Worm (Caenorhabditis elegans): ENCODE measurements around the gene ZK822.10.
A peak's percentile ranks its signal among the peaks of the same experiment; 100 is the strongest.

Gene ZK822.10

ce11 chrIV:11956387-11956786 lies 39.5 kb downstream of the ZK822.10 start:
- TF ChIP-seq fos-1 (tag; optimal IDR thresholded peaks at IDR 0.05): peak; percentile 86
- TF ChIP-seq skn-1 (tag; optimal IDR thresholded peaks at IDR 0.05): no peak
- no peak for TF ChIP-seq ztf-1 (GFP tag; conservative IDR thresholded peaks at IDR 0.05)
- TF ChIP-seq nhr-12 (tag; optimal IDR thresholded peaks at IDR 0.05): no peak
- TF ChIP-seq ama-1 (optimal IDR thresholded peaks at IDR 0.05): peak; percentile 37
- TF ChIP-seq mdl-1 (tag; optimal IDR thresholded peaks at IDR 0.05): peak; percentile 99 to 100
- TF ChIP-seq lin-11 (tag; optimal IDR thresholded peaks at IDR 0.05): no peak
- TF ChIP-seq snpc-4 (tag; optimal IDR thresholded peaks at IDR 0.05): peak; percentile 24
- no peak for TF ChIP-seq unc-55 (GFP tag; optimal IDR thresholded peaks at IDR 0.05)
- peak; percentile 81 for TF ChIP-seq blmp-1 (tag; optimal IDR thresholded peaks at IDR 0.05; ENCODE audit: insufficient read depth)
- TF ChIP-seq Y55F3AM.14 (GFP tag; optimal IDR thresholded peaks at IDR 0.05): peak; percentile 67
- peak; percentile 95 for TF ChIP-seq sma-3 (GFP tag; optimal IDR thresholded peaks at IDR 0.05)
- TF ChIP-seq egl-27 (tag; optimal IDR thresholded peaks at IDR 0.05): peak; percentile 78
- TF ChIP-seq dmd-4 (tag; optimal IDR thresholded peaks at IDR 0.05): no peak
- TF ChIP-seq nhr-6 (tag; optimal IDR thresholded peaks at IDR 0.05): peak; percentile 85
- TF ChIP-seq ztf-4 (tag; optimal IDR thresholded peaks at IDR 0.05): peak; percentile 93
- TF ChIP-seq nhr-11 (tag; optimal IDR thresholded peaks at IDR 0.05): no peak
- TF ChIP-seq lsy-2 (tag; optimal IDR thresholded peaks at IDR 0.05): peak in 1 of 2 experiments; percentile 82
- TF ChIP-seq ztf-11 (tag; optimal IDR thresholded peaks at IDR 0.05): no peak
- TF ChIP-seq mab-5 (tag; optimal IDR thresholded peaks at IDR 0.05): peak; percentile 74
- peak; percentile 74 for TF ChIP-seq lin-13 (GFP tag; optimal IDR thresholded peaks at IDR 0.05)
- TF ChIP-seq nhr-237 (tag; optimal IDR thresholded peaks at IDR 0.05): no peak
- TF ChIP-seq nhr-77 (tag; optimal IDR thresholded peaks at IDR 0.05): peak; percentile 59
- TF ChIP-seq aly-2 (tag; optimal IDR thresholded peaks at IDR 0.05): no peak
- no peak for TF ChIP-seq alr-1 (tag; optimal IDR thresholded peaks at IDR 0.05)
- TF ChIP-seq R02D3.7 (tag; optimal IDR thresholded peaks at IDR 0.05): no peak
- no peak for TF ChIP-seq peb-1 (tag; optimal IDR thresholded peaks at IDR 0.05)
- TF ChIP-seq C34F6.9 (tag; optimal IDR thresholded peaks at IDR 0.05): peak; percentile 86
- TF ChIP-seq unc-62 (GFP tag; optimal IDR thresholded peaks at IDR 0.05): no peak
- TF ChIP-seq elt-1 (tag; optimal IDR thresholded peaks at IDR 0.05): no peak
- no peak for TF ChIP-seq nhr-23 (tag; optimal IDR thresholded peaks at IDR 0.05)
- TF ChIP-seq F13H6.1 (tag; optimal IDR thresholded peaks at IDR 0.05): peak; percentile 96
- TF ChIP-seq unc-39 (tag; optimal IDR thresholded peaks at IDR 0.05): no peak
- TF ChIP-seq gmeb-1 (tag; optimal IDR thresholded peaks at IDR 0.05): peak; percentile 83
- TF ChIP-seq sem-4 (tag; optimal IDR thresholded peaks at IDR 0.05): peak; percentile 92
- peak; percentile 100 for TF ChIP-seq sma-9 (GFP tag; optimal IDR thresholded peaks at IDR 0.05)
- TF ChIP-seq sma-9 (tag; optimal IDR thresholded peaks at IDR 0.05): peak; percentile 17
- no peak for TF ChIP-seq ceh-16 (tag; optimal IDR thresholded peaks at IDR 0.05)
- TF ChIP-seq lin-39 (tag; optimal IDR thresholded peaks at IDR 0.05): no peak
- peak; percentile 98 for TF ChIP-seq nhr-25 (tag; optimal IDR thresholded peaks at IDR 0.05)
- TF ChIP-seq zag-1 (tag; optimal IDR thresholded peaks at IDR 0.05): no peak
- no peak for TF ChIP-seq elt-3 (tag; optimal IDR thresholded peaks at IDR 0.05)
- no peak for TF ChIP-seq nhr-10 (tag; optimal IDR thresholded peaks at IDR 0.05)
- no peak for TF ChIP-seq ZK546.5 (tag; optimal IDR thresholded peaks at IDR 0.05)
- TF ChIP-seq crh-2 (tag; optimal IDR thresholded peaks at IDR 0.05): peak; percentile 94
- peak; percentile 97 for TF ChIP-seq nhr-129 (tag; optimal IDR thresholded peaks at IDR 0.05)
- no peak for TF ChIP-seq ceh-82 (tag; optimal IDR thresholded peaks at IDR 0.05)
- TF ChIP-seq nhr-21 (tag; optimal IDR thresholded peaks at IDR 0.05): peak; percentile 97
- TF ChIP-seq mbf-1 (tag; optimal IDR thresholded peaks at IDR 0.05): no peak
